Worm (Caenorhabditis elegans) whole organism, young adult: ENCODE measurements around the gene srz-6.

ENCODE experiments used
- aptf-2 ChIP-seq: fragments of 200-800 bp; sonication (Bioruptor generic); conservative IDR thresholded peaks from 2 replicates; pipeline ENCODE4 v1.3.6; 2022; ENCODE audit warnings: missing genetic modification reagents, missing genetic modification characterization, missing compliant biosample characterization
- atf-7 ChIP-seq: sonication (generic microtip); optimal IDR thresholded peaks from 2 replicates; lab custom pipeline; 2017; ENCODE audit warnings: mild to moderate bottlenecking, missing genetic modification characterization, missing compliant biosample characterization
- athp-1 ChIP-seq: sonication (generic microtip); optimal IDR thresholded peaks from 2 replicates; lab custom pipeline; 2017; ENCODE audit warnings: mild to moderate bottlenecking, missing genetic modification characterization, missing compliant biosample characterization
- die-1 ChIP-seq: sonication (generic microtip); optimal IDR thresholded peaks from 2 replicates; lab custom pipeline; 2016; ENCODE audit warnings: missing genotype, mild to moderate bottlenecking, missing genetic modification characterization, missing compliant biosample characterization
- fkh-3 ChIP-seq: sonication (generic microtip); optimal IDR thresholded peaks from 2 replicates; lab custom pipeline; 2016; ENCODE audit warnings: mild to moderate bottlenecking, missing genetic modification characterization, missing compliant biosample characterization
- hlh-12 ChIP-seq: sonication (generic microtip); optimal IDR thresholded peaks from 2 replicates; lab custom pipeline; 2016; ENCODE audit warnings: missing genetic modification characterization, missing compliant biosample characterization
- lin-54 ChIP-seq: fragments of 200-800 bp; sonication (Bioruptor generic); optimal IDR thresholded peaks from 2 replicates; lab custom pipeline; 2018; ENCODE audit warnings: mild to moderate bottlenecking, missing genetic modification characterization, missing compliant biosample characterization
- madf-10 ChIP-seq: sonication (generic microtip); optimal IDR thresholded peaks from 2 replicates; lab custom pipeline; 2016; ENCODE audit warnings: mild to moderate bottlenecking, missing genetic modification characterization, missing compliant biosample characterization
- mxl-1 ChIP-seq: sonication (generic microtip); optimal IDR thresholded peaks from 2 replicates; lab custom pipeline; 2016; ENCODE audit warnings: missing genetic modification characterization, missing compliant biosample characterization
- nhr-80 ChIP-seq: sonication (generic microtip); optimal IDR thresholded peaks from 2 replicates; lab custom pipeline; 2016; ENCODE audit warnings: missing genetic modification characterization, missing compliant biosample characterization
- rcor-1 ChIP-seq: fragments of 200-800 bp; sonication (Bioruptor generic); IDR thresholded peaks from 2 replicates; pipeline ENCODE4 v1.3.6; 2022; ENCODE audit warnings: missing genetic modification reagents, missing genetic modification characterization, missing compliant biosample characterization

The srz-6 gene

DNA sequence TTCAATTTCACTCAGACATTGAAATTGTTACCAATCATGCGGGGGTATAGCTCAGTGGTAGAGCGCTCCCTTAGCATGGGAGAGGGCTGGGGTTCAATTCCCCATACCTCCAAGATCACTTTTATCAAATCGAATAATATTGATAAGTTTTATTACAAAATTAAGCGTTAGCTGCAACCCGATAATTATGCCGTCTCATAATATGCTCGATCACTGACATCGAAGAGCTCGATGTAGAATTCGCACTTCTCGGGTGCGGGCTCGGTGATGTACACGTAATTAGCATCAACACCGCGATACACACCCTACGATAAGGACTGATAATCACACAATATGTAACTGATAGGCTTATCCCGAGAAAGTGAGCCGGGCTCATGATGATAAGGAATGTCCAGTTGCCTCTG is 50.6 kb downstream of the srz-6 start (continued):
- TF ChIP-seq nhr-80 (tag; lab: Kevin White, UChicago) (peak; percentile 39), die-1 (tag; lab: Kevin White, UChicago) (peak; percentile 69), madf-10 (tag; lab: Kevin White, UChicago) (peak; percentile 37), fkh-3 (tag; lab: Kevin White, UChicago) (peak; percentile 27), athp-1 (peak; percentile 19), aptf-2 (no peak), rcor-1 (GFP tag; lab: Robert Waterston, UW) (0 out of 2 replicates have a peak, but pooled peaks have one; percentile 34), hlh-12 (tag; lab: Kevin White, UChicago) (no peak), atf-7 (tag; lab: Kevin White, UChicago) (peak; percentile 20), mxl-1 (tag; lab: Kevin White, UChicago) (peak; percentile 34), lin-54 (GFP tag; lab: Kevin White, UChicago) (peak; percentile 1)
